Worm (Caenorhabditis elegans) whole organism, L1 larva: Measurements from ENCODE around the gene clpr-2.

Experiments used
- ces-1 ChIP-seq: fragments of 150-350 bp; optimal IDR thresholded peaks from 2 replicates; lab custom pipeline; 2014; ENCODE audit warnings: missing biosample characterization, missing genetic modification reagents, missing genetic modification characterization
- dpl-1 ChIP-seq, 3 experiments: fragments of 150-350 bp in 2 of 3; sonication (generic microtip) in 1 of 3; optimal IDR thresholded peaks; 2 replicates each; lab custom pipeline; 2014 to 2017; ENCODE audit warnings: missing biosample characterization in 3 of 3, missing genetic modification characterization in 3 of 3, missing genetic modification reagents in 3 of 3
- dsc-1 ChIP-seq: sonication (generic microtip); optimal IDR thresholded peaks from 2 replicates; lab custom pipeline; 2016; ENCODE audit warnings: mild to moderate bottlenecking, missing genetic modification characterization, missing compliant biosample characterization
- efl-1 ChIP-seq, 4 experiments: fragments of 150-350 bp; optimal IDR thresholded peaks in 3 of 4; peaks in 1 of 4; 1 replicate in 1 of 4; 2 replicates in 3 of 4; lab custom pipeline; 2014; ENCODE audit warnings: missing biosample characterization in 2 of 4, missing genetic modification characterization in 2 of 4, missing genetic modification reagents in 2 of 4
- jun-1 ChIP-seq: fragments of 150-350 bp; optimal IDR thresholded peaks from 2 replicates; lab custom pipeline; 2014; ENCODE audit warnings: missing biosample characterization, missing genetic modification reagents, missing genetic modification characterization
- lin-13 ChIP-seq: fragments of 150-350 bp; optimal IDR thresholded peaks from 2 replicates; lab custom pipeline; 2014; ENCODE audit warnings: missing biosample characterization, missing genetic modification reagents, missing genetic modification characterization
- lir-3 ChIP-seq: sonication (generic microtip); optimal IDR thresholded peaks from 2 replicates; lab custom pipeline; 2016; ENCODE audit warnings: mild to moderate bottlenecking, missing genetic modification characterization, moderate library complexity, missing compliant biosample characterization; ENCODE audit not compliant: poor library complexity
- nhr-12 ChIP-seq: sonication (generic microtip); optimal IDR thresholded peaks from 2 replicates; lab custom pipeline; 2017; ENCODE audit warnings: missing biosample characterization, missing genetic modification characterization
- nhr-47 ChIP-seq: sonication (generic microtip); optimal IDR thresholded peaks from 2 replicates; lab custom pipeline; 2016; ENCODE audit warnings: mild to moderate bottlenecking, missing genetic modification characterization, moderate library complexity, missing compliant biosample characterization
- pqm-1 ChIP-seq: sonication (generic microtip); optimal IDR thresholded peaks from 3 replicates; lab custom pipeline; 2017; ENCODE audit warnings: missing biosample characterization, missing genetic modification characterization
- sox-4 ChIP-seq: sonication (generic microtip); optimal IDR thresholded peaks from 2 replicates; lab custom pipeline; 2016; ENCODE audit warnings: missing genetic modification characterization, missing compliant biosample characterization

- no peak for TF ChIP-seq jun-1
- TF ChIP-seq lin-13 (GFP tag; lab: Kevin White, UChicago) = no peak
- no peak for TF ChIP-seq efl-1 (optimal IDR thresholded peaks at IDR 0.05; lab: Kevin White, UChicago)
- TF ChIP-seq efl-1 (GFP tag; optimal IDR thresholded peaks at IDR 0.05 in 1 of 2; lab: Kevin White, UChicago) = peak in 1 of 2 experiments; percentile 15
- TF ChIP-seq lir-3 (tag; lab: Kevin White, UChicago) = no peak
- no peak for TF ChIP-seq nhr-12 (tag; lab: Kevin White, UChicago)
- TF ChIP-seq dpl-1 (GFP tag; optimal IDR thresholded peaks at IDR 0.05; lab: Kevin White, UChicago) = no peak
- no peak for TF ChIP-seq dsc-1
- no peak for TF ChIP-seq nhr-47 (tag; lab: Kevin White, UChicago)
- TF ChIP-seq sox-4 (tag; lab: Kevin White, UChicago) = no peak
- no peak for TF ChIP-seq ces-1 (GFP tag; lab: Kevin White, UChicago)
- no peak for TF ChIP-seq pqm-1
These were observed 23.8 kb upstream of the clpr-2 start for ce11 chrII:1234971-1235370.
